Worm (Caenorhabditis elegans) whole organism, midembryonic: ENCODE measurements around the gene Y104H12D.2.

ENCODE experiments used
- T22C8.4 ChIP-seq: fragments of 200-800 bp; sonication (Bioruptor generic); IDR thresholded peaks from 2 replicates; pipeline ENCODE4 v1.3.6; 2022; ENCODE audit warnings: missing genetic modification characterization, missing compliant biosample characterization
- flt-1 ChIP-seq: fragments of 200-800 bp; sonication (Bioruptor generic); IDR thresholded peaks from 2 replicates; pipeline ENCODE4 v1.3.6; 2022; ENCODE audit warnings: missing genetic modification characterization, missing compliant biosample characterization
- ref-1 ChIP-seq: fragments of 200-800 bp; sonication (Bioruptor generic); conservative IDR thresholded peaks from 2 replicates; pipeline ENCODE4 v1.3.6; 2022; ENCODE audit warnings: missing genetic modification reagents, missing genetic modification characterization, missing compliant biosample characterization
- tab-1 ChIP-seq: fragments of 200-800 bp; sonication (Bioruptor generic); IDR thresholded peaks from 2 replicates; pipeline ENCODE4 v1.3.6; 2022; ENCODE audit warnings: missing genetic modification characterization, missing compliant biosample characterization
- ztf-23 ChIP-seq: fragments of 200-800 bp; sonication (Bioruptor generic); IDR thresholded peaks from 2 replicates; pipeline ENCODE4 v1.3.6; 2022; ENCODE audit warnings: missing genetic modification reagents, missing genetic modification characterization, missing compliant biosample characterization

- TF ChIP-seq tab-1 (GFP tag; lab: Robert Waterston, UW): no peak
- TF ChIP-seq flt-1 (GFP tag; lab: Robert Waterston, UW): no peak
- no peak for TF ChIP-seq ref-1 (GFP tag; lab: Robert Waterston, UW)
- no peak for TF ChIP-seq T22C8.4 (GFP tag; lab: Robert Waterston, UW)
- TF ChIP-seq ztf-23 (GFP tag; lab: Robert Waterston, UW): no peak
These were observed 37.7 kb downstream of the Y104H12D.2 start for ce11 chrIV:1215536-1215935.
